Worm (Caenorhabditis elegans) whole organism, young adult: ENCODE measurements around the gene F54D5.2.

Experiments
- B0035.1 ChIP-seq: sonication (generic microtip); optimal IDR thresholded peaks from 2 replicates; lab custom pipeline; 2016; ENCODE audit warnings: missing genetic modification characterization, mild to moderate bottlenecking, missing compliant biosample characterization, missing genotype, missing genetic modification reagents
- B0261.1 ChIP-seq: sonication (generic microtip); optimal IDR thresholded peaks from 2 replicates; lab custom pipeline; 2016; ENCODE audit warnings: mild to moderate bottlenecking, missing genetic modification characterization, moderate library complexity, missing compliant biosample characterization
- B0336.3 ChIP-seq: fragments of 200-800 bp; sonication (Bioruptor generic); IDR thresholded peaks from 2 replicates; pipeline ENCODE4 v1.3.6; 2022; ENCODE audit warnings: missing genetic modification characterization, missing compliant biosample characterization
- C06A6.2 ChIP-seq: fragments of 200-800 bp; sonication (Bioruptor generic); conservative IDR thresholded peaks from 2 replicates; pipeline ENCODE4 v1.3.6; 2022; ENCODE audit warnings: missing genetic modification characterization, missing compliant biosample characterization
- C17E4.6 ChIP-seq: fragments of 200-800 bp; sonication (Bioruptor generic); IDR thresholded peaks from 2 replicates; pipeline ENCODE4 v1.3.6; 2022; ENCODE audit warnings: missing genetic modification reagents, missing genetic modification characterization, missing compliant biosample characterization
- F37B4.10 ChIP-seq: fragments of 200-800 bp; sonication (Bioruptor generic); IDR thresholded peaks from 2 replicates; pipeline ENCODE4 v1.3.6; 2022; ENCODE audit warnings: missing genetic modification characterization, missing compliant biosample characterization
- F39B2.1 ChIP-seq: fragments of 200-800 bp; sonication (Bioruptor generic); IDR thresholded peaks from 2 replicates; pipeline ENCODE4 v1.3.6; 2022; ENCODE audit warnings: missing genetic modification reagents, missing genetic modification characterization, missing compliant biosample characterization
- K12H6.12 ChIP-seq: fragments of 200-800 bp; sonication (Bioruptor generic); optimal IDR thresholded peaks from 2 replicates; lab custom pipeline; 2018; ENCODE audit warnings: mild to moderate bottlenecking, missing genetic modification characterization, missing compliant biosample characterization
- T26A5.8 ChIP-seq: sonication (generic microtip); optimal IDR thresholded peaks from 2 replicates; lab custom pipeline; 2016; ENCODE audit warnings: missing genetic modification characterization, missing compliant biosample characterization
- Y95B8A.8 ChIP-seq: fragments of 200-800 bp; sonication (Bioruptor generic); IDR thresholded peaks from 2 replicates; pipeline ENCODE4 v1.3.6; 2022; ENCODE audit warnings: missing genetic modification reagents, missing genetic modification characterization, missing compliant biosample characterization
- attf-3 ChIP-seq: fragments of 200-800 bp; sonication (Bioruptor generic); conservative IDR thresholded peaks from 2 replicates; pipeline ENCODE4 v1.3.6; 2022; ENCODE audit warnings: missing genetic modification reagents, missing genetic modification characterization, missing compliant biosample characterization
- attf-5 ChIP-seq: fragments of 200-800 bp; sonication (Bioruptor generic); optimal IDR thresholded peaks from 2 replicates; lab custom pipeline; 2018; ENCODE audit warnings: mild to moderate bottlenecking, missing genetic modification characterization, missing compliant biosample characterization
- bed-2 ChIP-seq: fragments of 200-800 bp; sonication (Bioruptor generic); IDR thresholded peaks from 2 replicates; pipeline ENCODE4 v1.3.6; 2022; ENCODE audit warnings: missing genetic modification reagents, missing genetic modification characterization, missing compliant biosample characterization
- ccch-3 ChIP-seq: fragments of 200-800 bp; sonication (Bioruptor generic); optimal IDR thresholded peaks from 2 replicates; lab custom pipeline; 2018; ENCODE audit warnings: mild to moderate bottlenecking, missing genetic modification characterization, missing compliant biosample characterization
- cebp-1 ChIP-seq, 2 experiments: fragments of 200-800 bp in 1 of 2; sonication (Bioruptor generic) in 1 of 2; sonication (generic microtip) in 1 of 2; IDR thresholded peaks in 1 of 2; optimal IDR thresholded peaks in 1 of 2; 2 replicates each; pipeline versions ENCODE4 v1.3.6 to Lab custom; 2017 to 2022; ENCODE audit warnings: missing compliant biosample characterization in 2 of 2, missing genetic modification characterization in 2 of 2, mild to moderate bottlenecking in 1 of 2, missing genetic modification reagents in 1 of 2, moderate library complexity in 1 of 2
- cebp-2 ChIP-seq: fragments of 200-800 bp; sonication (Bioruptor generic); IDR thresholded peaks from 2 replicates; pipeline ENCODE4 v1.3.6; 2022; ENCODE audit warnings: missing genetic modification characterization, missing compliant biosample characterization
- dox-1 ChIP-seq: fragments of 200-800 bp; sonication (Bioruptor generic); IDR thresholded peaks from 2 replicates; pipeline ENCODE4 v1.3.6; 2022; ENCODE audit warnings: missing genetic modification reagents, missing genetic modification characterization, missing compliant biosample characterization
- fkh-3 ChIP-seq: sonication (generic microtip); optimal IDR thresholded peaks from 2 replicates; lab custom pipeline; 2016; ENCODE audit warnings: mild to moderate bottlenecking, missing genetic modification characterization, missing compliant biosample characterization
- gei-17 ChIP-seq: fragments of 200-800 bp; sonication (Bioruptor generic); optimal IDR thresholded peaks from 2 replicates; lab custom pipeline; 2018; ENCODE audit warnings: mild to moderate bottlenecking, missing genetic modification characterization, missing compliant biosample characterization
- him-1 ChIP-seq: sonication (generic microtip); optimal IDR thresholded peaks from 2 replicates; lab custom pipeline; 2016; ENCODE audit warnings: missing genotype, missing genetic modification reagents, missing genetic modification characterization, missing compliant biosample characterization
- hmg-1.2 ChIP-seq: fragments of 200-800 bp; sonication (Bioruptor generic); IDR thresholded peaks from 2 replicates; pipeline ENCODE4 v1.3.6; 2022; ENCODE audit warnings: missing genetic modification reagents, missing genetic modification characterization, missing compliant biosample characterization
- hmg-20 ChIP-seq: fragments of 200-800 bp; sonication (Bioruptor generic); IDR thresholded peaks from 2 replicates; pipeline ENCODE4 v1.3.6; 2022; ENCODE audit warnings: missing genetic modification reagents, missing genetic modification characterization, missing compliant biosample characterization
- lag-1 ChIP-seq: fragments of 200-800 bp; sonication (Bioruptor generic); IDR thresholded peaks from 2 replicates; pipeline ENCODE4 v1.3.6; 2022; ENCODE audit warnings: missing genetic modification reagents, missing genetic modification characterization, missing compliant biosample characterization
- let-607 ChIP-seq, 2 experiments: fragments of 200-800 bp in 1 of 2; sonication (Bioruptor generic) in 1 of 2; sonication (generic microtip) in 1 of 2; optimal IDR thresholded peaks; 2 replicates each; lab custom pipeline; 2016 to 2018; ENCODE audit warnings: mild to moderate bottlenecking in 2 of 2, missing compliant biosample characterization in 2 of 2, missing genetic modification characterization in 2 of 2, moderate library complexity in 2 of 2, missing genotype in 1 of 2
- lin-35 ChIP-seq, 3 experiments: fragments of 150-350 bp in 2 of 3; sonication (generic microtip) in 1 of 3; optimal IDR thresholded peaks; 2 replicates each; lab custom pipeline; 2014 to 2018; ENCODE audit warnings: missing biosample characterization in 3 of 3, missing genetic modification characterization in 3 of 3, missing genetic modification reagents in 3 of 3
- lir-1 ChIP-seq: fragments of 200-800 bp; sonication (Bioruptor generic); conservative IDR thresholded peaks from 2 replicates; pipeline ENCODE4 v1.3.6; 2022; ENCODE audit warnings: missing genetic modification reagents, missing genetic modification characterization, missing compliant biosample characterization
- lsl-1 ChIP-seq: fragments of 200-800 bp; sonication (Bioruptor generic); optimal IDR thresholded peaks from 2 replicates; lab custom pipeline; 2018; ENCODE audit warnings: mild to moderate bottlenecking, missing genetic modification characterization, moderate library complexity, missing compliant biosample characterization
- madf-6 ChIP-seq: fragments of 200-800 bp; sonication (Bioruptor generic); IDR thresholded peaks from 2 replicates; pipeline ENCODE4 v1.3.6; 2022; ENCODE audit warnings: missing genetic modification reagents, missing genetic modification characterization, missing compliant biosample characterization
- madf-8 ChIP-seq: fragments of 200-800 bp; sonication (Bioruptor generic); conservative IDR thresholded peaks from 2 replicates; pipeline ENCODE4 v1.3.6; 2022; ENCODE audit warnings: missing genetic modification reagents, missing genetic modification characterization, missing compliant biosample characterization
- mcd-1 ChIP-seq: fragments of 200-800 bp; sonication (Bioruptor generic); IDR thresholded peaks from 2 replicates; pipeline ENCODE4 v1.3.6; 2022; ENCODE audit warnings: missing genetic modification reagents, missing genetic modification characterization, missing compliant biosample characterization
- mxl-1 ChIP-seq: sonication (generic microtip); optimal IDR thresholded peaks from 2 replicates; lab custom pipeline; 2016; ENCODE audit warnings: missing genetic modification characterization, missing compliant biosample characterization
- nfyb-1 ChIP-seq: fragments of 200-800 bp; sonication (Bioruptor generic); IDR thresholded peaks from 2 replicates; pipeline ENCODE4 v1.3.6; 2022; ENCODE audit warnings: missing genetic modification reagents, missing genetic modification characterization, missing compliant biosample characterization
- nhr-120 ChIP-seq: fragments of 200-800 bp; sonication (Bioruptor generic); IDR thresholded peaks from 2 replicates; pipeline ENCODE4 v1.3.6; 2022; ENCODE audit warnings: missing genetic modification characterization, missing compliant biosample characterization
- repo-1 ChIP-seq: sonication (generic microtip); optimal IDR thresholded peaks from 2 replicates; lab custom pipeline; 2017; ENCODE audit warnings: mild to moderate bottlenecking, missing genetic modification characterization, missing compliant biosample characterization
- rpc-1 ChIP-seq, 2 experiments: fragments of 150-350 bp in 1 of 2; sonication (generic microtip) in 1 of 2; optimal IDR thresholded peaks; 2 replicates each; lab custom pipeline; 2014 to 2018; ENCODE audit warnings: missing biosample characterization in 1 of 2, missing genetic modification characterization in 1 of 2, missing genetic modification reagents in 1 of 2, missing genotype in 1 of 2
- snpc-3.4 ChIP-seq: sonication (generic microtip); optimal IDR thresholded peaks from 2 replicates; lab custom pipeline; 2017; ENCODE audit warnings: missing genetic modification characterization, mild to moderate bottlenecking, missing compliant biosample characterization, antibody characterized with exemption, moderate library complexity, missing genotype, missing genetic modification reagents
- snpc-4 ChIP-seq, 5 experiments: fragments of 150-350 bp in 1 of 5; sonication (generic microtip) in 4 of 5; optimal IDR thresholded peaks; 2 replicates each; lab custom pipeline; 2014 to 2018; ENCODE audit warnings: missing genetic modification characterization in 5 of 5, missing biosample characterization in 3 of 5, antibody characterized with exemption in 2 of 5, mild to moderate bottlenecking in 2 of 5, missing compliant biosample characterization in 2 of 5, missing genotype in 2 of 5, moderate library complexity in 2 of 5, missing genetic modification reagents in 1 of 5
- unc-130 ChIP-seq: sonication (generic microtip); optimal IDR thresholded peaks from 2 replicates; lab custom pipeline; 2016; ENCODE audit warnings: missing genetic modification reagents, missing genetic modification characterization, missing compliant biosample characterization
- zfh-2 ChIP-seq: fragments of 200-800 bp; sonication (Bioruptor generic); conservative IDR thresholded peaks from 2 replicates; pipeline ENCODE4 v1.3.6; 2022; ENCODE audit warnings: missing genetic modification reagents, missing genetic modification characterization, missing compliant biosample characterization
- zim-3 ChIP-seq: sonication (generic microtip); optimal IDR thresholded peaks from 2 replicates; lab custom pipeline; 2017; ENCODE audit warnings: mild to moderate bottlenecking, missing genetic modification characterization, moderate library complexity, missing compliant biosample characterization
- ztf-26 ChIP-seq: sonication (generic microtip); optimal IDR thresholded peaks from 2 replicates; lab custom pipeline; 2017; ENCODE audit warnings: missing genetic modification characterization, missing compliant biosample characterization

The F54D5.2 gene

DNA sequence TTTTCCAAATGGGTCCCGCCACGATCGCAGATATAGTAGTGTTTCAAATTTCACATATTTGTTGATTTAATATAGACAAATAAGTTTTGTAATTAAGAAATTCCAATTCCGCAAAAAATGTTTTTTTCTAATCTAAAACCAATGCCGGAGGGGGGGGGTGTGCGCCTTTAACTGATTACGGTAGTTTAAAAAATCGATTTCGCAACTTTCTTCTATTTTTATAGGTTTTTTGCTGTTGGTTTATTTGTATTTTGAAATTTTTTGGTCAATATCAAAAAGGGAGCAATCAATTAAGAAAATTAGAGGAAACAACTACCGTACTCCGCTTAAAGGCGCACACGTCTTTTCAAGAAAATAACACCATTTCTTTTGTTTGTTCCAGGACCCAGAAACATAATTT lies 18.6 kb downstream of the F54D5.2 start:
- TF ChIP-seq fkh-3 (no peak), lir-1 (GFP tag; lab: Robert Waterston, UW) (no peak), cebp-1 (GFP tag; IDR thresholded peaks at IDR 0.05; lab: Robert Waterston, UW) (no peak), cebp-1 (tag; optimal IDR thresholded peaks at IDR 0.05; lab: Kevin White, UChicago) (peak; percentile 35), lin-35 (GFP tag; optimal IDR thresholded peaks at IDR 0.05; lab: Kevin White, UChicago) (no peak), unc-130 (no peak), lsl-1 (peak; percentile 53), cebp-2 (GFP tag; lab: Robert Waterston, UW) (no peak)
- TF ChIP-seq, all 124 proteins: peak for 2

- TF ChIP-seq repo-1 (tag; lab: Kevin White, UChicago) (no peak), madf-8 (GFP tag; lab: Robert Waterston, UW) (0 out of 2 replicates have a peak, but pooled peaks have one; percentile 20), gei-17 (GFP tag; lab: Kevin White, UChicago) (no peak), snpc-3.4 (peak; percentile 5), attf-3 (GFP tag; lab: Robert Waterston, UW) (no peak), K12H6.12 (tag; lab: Kevin White, UChicago) (no peak), him-1 (peak; percentile 55), snpc-4 (GFP tag; optimal IDR thresholded peaks at IDR 0.05; lab: Kevin White, UChicago) (no peak), snpc-4 (tag; optimal IDR thresholded peaks at IDR 0.05; lab: Kevin White, UChicago) (peak in 1 of 4 experiments; percentile 1), B0336.3 (GFP tag; lab: Robert Waterston, UW) (peak; percentile 36; the same call in 1 of the 2 replicates), Y95B8A.8 (0 out of 2 replicates have a peak, but pooled peaks have one; percentile 49)
These were observed 19.0 kb downstream of the F54D5.2 start, which contains the start of gene F07A11.1 for ce11 chrII:11592023-11592422. F07A11.1 (minus strand) TSS chrII:11592123.

DNA sequence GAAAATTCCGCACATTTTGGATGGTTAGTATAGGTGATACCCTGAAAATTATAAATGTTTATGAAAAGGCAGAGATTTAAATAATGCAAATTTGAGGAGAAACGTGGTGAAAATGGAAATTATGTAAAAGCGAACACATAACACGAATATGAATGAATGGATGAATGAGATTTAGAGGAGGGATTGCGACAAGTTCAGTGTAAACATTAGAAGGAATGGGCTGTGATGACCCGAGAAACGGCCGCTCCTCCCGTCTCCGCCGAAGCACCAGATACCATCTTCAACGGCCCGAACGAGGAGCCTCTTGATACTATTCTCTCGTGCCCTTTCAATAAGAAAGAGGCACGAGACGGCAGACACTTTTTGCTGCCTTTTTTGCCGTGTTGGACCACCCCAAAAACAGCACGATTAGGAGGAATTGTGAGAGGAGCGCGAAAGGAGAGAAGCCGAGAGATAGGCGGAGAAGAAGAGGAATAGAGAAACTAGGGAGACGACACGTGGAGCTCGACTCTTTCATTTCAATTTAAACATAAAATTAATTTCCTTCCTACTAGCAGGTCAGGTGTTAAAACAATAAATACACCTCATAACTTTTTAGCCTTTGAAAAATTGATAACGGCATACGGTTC lies 22.5 kb downstream of the F54D5.2 start, which contains the start of gene gfat-1:
gfat-1 (minus strand) TSS at position 51 of the 629 bp plus-strand sequence.
- no peak for TF ChIP-seq ztf-26 (tag; lab: Kevin White, UChicago)
- TF ChIP-seq zfh-2 (GFP tag; lab: Robert Waterston, UW) = peak; percentile 41; the same call in 1 of the 2 replicates
- TF ChIP-seq nhr-120 (GFP tag; lab: Robert Waterston, UW) = no peak
- no peak for TF ChIP-seq zim-3
- peak; percentile 39 for TF ChIP-seq mcd-1 (GFP tag; lab: Robert Waterston, UW)
- TF ChIP-seq hmg-1.2 (GFP tag; lab: Robert Waterston, UW) = peak; percentile 45; the same call in 1 of the 2 replicates
- TF ChIP-seq let-607 (tag; optimal IDR thresholded peaks at IDR 0.05; lab: Kevin White, UChicago) = peak; percentile 32 to 52
- 0 out of 2 replicates have a peak, but pooled peaks have one; percentile 45 for TF ChIP-seq C17E4.6

ce11 chrII:11596157-11596740 lies 23.3 kb downstream of the F54D5.2 start:
- TF ChIP-seq B0261.1 (tag; lab: Kevin White, UChicago) (no peak), rpc-1 (optimal IDR thresholded peaks at IDR 0.05; lab: Kevin White, UChicago) (no peak), rpc-1 (tag; optimal IDR thresholded peaks at IDR 0.05; lab: Kevin White, UChicago) (no peak), nfyb-1 (GFP tag; lab: Robert Waterston, UW) (no peak), bed-2 (GFP tag; lab: Robert Waterston, UW) (no peak), hmg-20 (GFP tag; lab: Robert Waterston, UW) (peak; percentile 54; the same call in 1 of the 2 replicates), lag-1 (GFP tag; lab: Robert Waterston, UW) (no peak), B0035.1 (tag; lab: Kevin White, UChicago) (no peak), C06A6.2 (no peak), madf-6 (GFP tag; lab: Robert Waterston, UW) (peak; percentile 96), mxl-1 (tag; lab: Kevin White, UChicago) (no peak), dox-1 (GFP tag; lab: Robert Waterston, UW) (peak; percentile 70), ztf-26 (tag; lab: Kevin White, UChicago) (no peak), T26A5.8 (tag; lab: Kevin White, UChicago) (no peak), F37B4.10 (GFP tag; lab: Robert Waterston, UW) (no peak), mcd-1 (GFP tag; lab: Robert Waterston, UW) (peak; percentile 57; the same call in 1 of the 2 replicates), fkh-3 (no peak), F39B2.1 (GFP tag; lab: Robert Waterston, UW) (no peak), ccch-3 (GFP tag; lab: Kevin White, UChicago) (no peak), attf-5 (GFP tag; lab: Kevin White, UChicago) (no peak)
